Worm (Caenorhabditis elegans): ENCODE results near the gene C18F10.7.

ce11 chrIII:6312244-6312643 is 34.1 kb upstream of the C18F10.7 start:
- TF ChIP-seq dao-5 (tag; optimal IDR thresholded peaks at IDR 0.05) (no peak), him-1 (tag; optimal IDR thresholded peaks at IDR 0.05) (no peak), W03F9.2 (tag; optimal IDR thresholded peaks at IDR 0.05) (no peak)
